Worm (Caenorhabditis elegans) whole organism, L3 larva: ENCODE results near the gene F58E6.11.

ENCODE experiments used
- ZK546.5 ChIP-seq: sonication (generic microtip); optimal IDR thresholded peaks from 2 replicates; lab custom pipeline; 2017; ENCODE audit warnings: missing biosample characterization, missing genetic modification characterization
- aly-2 ChIP-seq: fragments of 150-350 bp; optimal IDR thresholded peaks from 2 replicates; lab custom pipeline; 2014; ENCODE audit warnings: missing biosample characterization, missing genetic modification characterization
- ama-1 ChIP-seq: fragments of 150-350 bp; optimal IDR thresholded peaks from 2 replicates; lab custom pipeline; 2018
- ceh-16 ChIP-seq: sonication (generic microtip); optimal IDR thresholded peaks from 2 replicates; lab custom pipeline; 2017; ENCODE audit warnings: missing biosample characterization, missing genetic modification characterization
- ceh-28 ChIP-seq: fragments of 150-350 bp; optimal IDR thresholded peaks from 2 replicates; lab custom pipeline; 2014; ENCODE audit warnings: missing biosample characterization, missing genetic modification reagents, missing genetic modification characterization
- egl-27 ChIP-seq: sonication (generic microtip); optimal IDR thresholded peaks from 4 replicates; lab custom pipeline; 2017; ENCODE audit warnings: missing biosample characterization, missing genetic modification reagents, missing genetic modification characterization
- egl-5 ChIP-seq: fragments of 150-350 bp; optimal IDR thresholded peaks from 2 replicates; lab custom pipeline; 2017; ENCODE audit warnings: missing biosample characterization, missing genetic modification reagents, missing genetic modification characterization, inconsistent platforms
- elt-1 ChIP-seq: fragments of 150-350 bp; optimal IDR thresholded peaks from 2 replicates; lab custom pipeline; 2014; ENCODE audit warnings: missing biosample characterization, missing genetic modification characterization
- elt-2 ChIP-seq: sonication (generic microtip); optimal IDR thresholded peaks from 2 replicates; lab custom pipeline; 2016; ENCODE audit warnings: missing genetic modification reagents, mild to moderate bottlenecking, missing genetic modification characterization, missing compliant biosample characterization
- eor-1 ChIP-seq, 2 experiments: fragments of 150-350 bp; optimal IDR thresholded peaks; 2 replicates each; lab custom pipeline; 2014 to 2018; ENCODE audit warnings: missing biosample characterization in 2 of 2, missing genetic modification characterization in 2 of 2
- fkh-10 ChIP-seq: sonication (generic microtip); optimal IDR thresholded peaks from 2 replicates; lab custom pipeline; 2017; ENCODE audit warnings: missing biosample characterization, missing genetic modification reagents, missing genetic modification characterization
- fkh-2 ChIP-seq: fragments of 150-350 bp; optimal IDR thresholded peaks from 2 replicates; lab custom pipeline; 2014; ENCODE audit warnings: missing biosample characterization, missing genetic modification reagents, missing genetic modification characterization
- hmg-11 ChIP-seq: sonication (generic microtip); optimal IDR thresholded peaks from 2 replicates; lab custom pipeline; 2016; ENCODE audit warnings: missing genetic modification characterization, missing compliant biosample characterization
- lin-39 ChIP-seq: fragments of 150-350 bp; optimal IDR thresholded peaks from 2 replicates; lab custom pipeline; 2018; ENCODE audit warnings: missing biosample characterization, missing genetic modification reagents, missing genetic modification characterization
- lsy-12 ChIP-seq: sonication (generic microtip); optimal IDR thresholded peaks from 2 replicates; lab custom pipeline; 2016; ENCODE audit warnings: mild to moderate bottlenecking, missing genetic modification characterization, missing compliant biosample characterization
- mdl-1 ChIP-seq: fragments of 150-350 bp; optimal IDR thresholded peaks from 2 replicates; lab custom pipeline; 2014; ENCODE audit warnings: missing biosample characterization, missing genetic modification characterization
- nfya-1 ChIP-seq: sonication (generic microtip); optimal IDR thresholded peaks from 2 replicates; lab custom pipeline; 2017; ENCODE audit warnings: missing genetic modification characterization, mild to moderate bottlenecking, missing compliant biosample characterization, antibody characterized with exemption, moderate library complexity; ENCODE audit not compliant: insufficient read depth
- nhr-11 ChIP-seq: fragments of 150-350 bp; optimal IDR thresholded peaks from 2 replicates; lab custom pipeline; 2014; ENCODE audit warnings: missing biosample characterization, missing genetic modification characterization
- nhr-12 ChIP-seq: fragments of 150-350 bp; optimal IDR thresholded peaks from 2 replicates; lab custom pipeline; 2014; ENCODE audit warnings: missing biosample characterization, missing genetic modification characterization
- nhr-23 ChIP-seq: fragments of 150-350 bp; optimal IDR thresholded peaks from 2 replicates; lab custom pipeline; 2014; ENCODE audit warnings: missing biosample characterization, missing genetic modification reagents, missing genetic modification characterization
- nhr-237 ChIP-seq: fragments of 150-350 bp; optimal IDR thresholded peaks from 2 replicates; lab custom pipeline; 2014; ENCODE audit warnings: missing biosample characterization, missing genetic modification characterization
- nhr-25 ChIP-seq: sonication (generic microtip); optimal IDR thresholded peaks from 2 replicates; lab custom pipeline; 2017; ENCODE audit warnings: missing biosample characterization, missing genetic modification characterization
- pha-4 ChIP-seq: fragments of 150-350 bp; optimal IDR thresholded peaks from 2 replicates; lab custom pipeline; 2014; ENCODE audit warnings: missing biosample characterization, missing genetic modification reagents, missing genetic modification characterization
- pqm-1 ChIP-seq: fragments of 150-350 bp; optimal IDR thresholded peaks from 2 replicates; lab custom pipeline; 2017; ENCODE audit warnings: missing biosample characterization, missing genetic modification characterization, inconsistent platforms
- sea-2 ChIP-seq: fragments of 150-350 bp; sonication (generic microtip); optimal IDR thresholded peaks from 4 replicates; lab custom pipeline; 2014; ENCODE audit warnings: missing biosample characterization, missing genetic modification reagents, missing genetic modification characterization
- snpc-4 ChIP-seq: fragments of 150-350 bp; optimal IDR thresholded peaks from 2 replicates; lab custom pipeline; 2014; ENCODE audit warnings: missing biosample characterization, missing genetic modification characterization
- unc-39 ChIP-seq: sonication (generic microtip); optimal IDR thresholded peaks from 4 replicates; lab custom pipeline; 2017; ENCODE audit warnings: missing biosample characterization, missing genetic modification characterization
- unc-62 ChIP-seq: fragments of 150-350 bp; sonication (generic microtip); optimal IDR thresholded peaks from 4 replicates; lab custom pipeline; 2014; ENCODE audit warnings: missing biosample characterization, missing genetic modification reagents, missing genetic modification characterization
- zag-1 ChIP-seq: fragments of 150-350 bp; optimal IDR thresholded peaks from 2 replicates; lab custom pipeline; 2014; ENCODE audit warnings: missing biosample characterization, missing genetic modification characterization
- ztf-11 ChIP-seq: fragments of 150-350 bp; optimal IDR thresholded peaks from 2 replicates; lab custom pipeline; 2014; ENCODE audit warnings: missing biosample characterization, missing genetic modification characterization
- ztf-4 ChIP-seq: fragments of 150-350 bp; optimal IDR thresholded peaks from 2 replicates; lab custom pipeline; 2014; ENCODE audit warnings: missing biosample characterization, missing genetic modification characterization

Gene F58E6.11

DNA sequence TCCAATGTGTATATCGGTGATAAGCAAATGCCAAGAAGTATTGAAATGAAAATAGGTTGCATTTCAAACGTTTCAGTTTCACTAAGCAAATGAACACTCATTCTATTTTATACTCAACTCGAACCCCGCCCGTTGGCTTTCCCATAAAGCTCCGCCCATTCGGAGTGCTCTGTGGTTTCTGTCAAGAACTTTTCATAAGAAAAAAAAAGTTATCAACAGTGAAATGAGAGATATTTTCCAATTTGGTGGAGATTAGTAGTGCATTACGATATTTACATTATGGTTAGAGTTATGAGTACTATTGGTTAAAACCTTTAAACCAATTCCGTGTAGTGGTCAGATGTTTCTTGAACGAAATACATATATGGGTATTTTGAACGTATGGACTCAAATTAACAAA is 7.5 kb downstream of the F58E6.11 start, which contains the start of gene F58E6.4:
Gene F58E6.4, minus strand, starts transcription at position 101 of the 400 bp plus-strand sequence.
- no peak for TF ChIP-seq ceh-16 (tag; lab: Kevin White, UChicago)
- TF ChIP-seq ztf-11 = no peak
- no peak for TF ChIP-seq pqm-1 (tag; lab: Kevin White, UChicago)
- no peak for TF ChIP-seq elt-1
- no peak for TF ChIP-seq eor-1 (tag; optimal IDR thresholded peaks at IDR 0.05; lab: Kevin White, UChicago)
- no peak for TF ChIP-seq ama-1 (lab: Kevin White, UChicago)
- no peak for TF ChIP-seq snpc-4 (tag; lab: Kevin White, UChicago)
- no peak for TF ChIP-seq fkh-10
- TF ChIP-seq nfya-1 (tag; lab: Kevin White, UChicago) = no peak
- no peak for TF ChIP-seq pha-4
- no peak for TF ChIP-seq nhr-237 (tag; lab: Kevin White, UChicago)
- TF ChIP-seq, all 47 proteins: peak for 0

DNA sequence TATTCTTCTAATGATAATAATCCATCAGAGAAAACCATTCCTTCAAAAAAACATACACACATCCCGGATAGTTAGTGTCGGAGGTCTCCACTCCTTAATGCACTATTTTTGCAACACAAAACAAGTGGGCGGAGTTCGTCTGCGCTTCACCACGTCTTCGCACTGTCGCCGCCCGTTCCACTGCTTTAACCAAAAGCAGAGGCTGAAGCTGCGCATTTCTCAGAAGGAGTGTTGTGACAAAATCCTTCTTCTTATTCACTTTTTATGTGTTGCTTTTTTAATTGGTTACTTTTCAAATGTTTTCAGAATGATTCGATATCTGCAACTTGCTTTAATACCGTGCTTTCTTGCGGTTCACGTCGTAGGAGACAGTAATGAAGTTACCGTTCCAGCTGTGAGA is 12.8 kb downstream of the F58E6.11 start, which contains the start of gene F58E6.13:
Gene F58E6.13, plus strand, starts transcription at position 301 of the 400 bp plus-strand sequence.
- no peak for TF ChIP-seq ZK546.5 (tag; lab: Kevin White, UChicago)
- no peak for TF ChIP-seq ceh-28 (tag; lab: Kevin White, UChicago)

DNA sequence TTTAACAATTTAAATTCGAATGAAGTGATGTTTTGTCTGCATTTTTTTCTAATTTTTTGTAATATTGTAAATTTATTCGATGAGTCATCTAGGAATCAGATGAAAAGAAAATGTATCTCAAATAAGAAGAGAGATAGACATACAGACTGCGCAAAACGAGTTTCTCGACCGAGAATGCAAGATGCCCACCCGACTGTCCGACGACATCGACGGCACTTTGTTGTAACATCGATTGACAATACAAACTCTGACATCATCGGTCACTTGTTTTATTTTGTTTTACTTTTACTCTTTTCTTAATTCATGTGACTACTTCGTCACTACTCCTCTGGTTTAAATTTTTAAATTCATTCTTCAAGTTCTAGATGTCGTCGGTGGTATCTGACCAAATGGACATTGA is 16.9 kb downstream of the F58E6.11 start, which contains the start of gene sta-2:
Gene sta-2, plus strand, starts transcription at position 349 of the 400 bp plus-strand sequence.
- TF ChIP-seq nhr-23 (tag; lab: Kevin White, UChicago) = peak; percentile 65
- TF ChIP-seq egl-5 (tag; lab: Kevin White, UChicago) = no peak
- peak; percentile 8 for TF ChIP-seq egl-27 (tag; lab: Kevin White, UChicago)
- TF ChIP-seq ceh-28 (tag; lab: Kevin White, UChicago) = peak; percentile 57
- TF ChIP-seq zag-1 (tag; lab: Kevin White, UChicago) = no peak
- TF ChIP-seq lsy-12 (tag; lab: Kevin White, UChicago) = no peak
- TF ChIP-seq nhr-25 (tag; lab: Kevin White, UChicago) = peak; percentile 85
- no peak for TF ChIP-seq ama-1 (lab: Kevin White, UChicago)

DNA sequence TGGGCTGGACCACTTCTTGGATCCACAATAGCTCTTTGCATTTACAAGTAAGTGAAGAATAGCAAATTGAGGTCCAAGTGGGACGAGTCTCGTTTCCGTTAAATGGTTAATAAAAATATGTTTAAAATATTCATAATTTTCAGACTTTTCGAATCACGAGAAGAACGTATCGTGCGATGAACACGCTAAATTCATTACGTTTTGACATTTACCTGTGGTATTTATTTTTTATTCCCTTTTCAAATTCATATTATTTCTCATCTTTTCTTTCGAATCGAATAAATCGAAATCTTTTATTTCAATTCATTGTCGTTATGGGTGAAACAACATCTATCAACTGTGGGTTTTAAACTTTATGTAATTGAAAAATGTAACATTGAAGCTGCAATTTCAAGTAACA is 18.4 kb downstream of the F58E6.11 start, which contains the start of gene marc-1:
Gene marc-1, plus strand, starts transcription at position 301 of the 400 bp plus-strand sequence.
- no peak for TF ChIP-seq unc-39 (tag; lab: Kevin White, UChicago)
- TF ChIP-seq hmg-11 (tag; lab: Kevin White, UChicago) = no peak
- TF ChIP-seq ZK546.5 (tag; lab: Kevin White, UChicago) = no peak
- TF ChIP-seq snpc-4 (tag; lab: Kevin White, UChicago) = no peak
- no peak for TF ChIP-seq lsy-12 (tag; lab: Kevin White, UChicago)
- TF ChIP-seq nhr-12 (tag; lab: Kevin White, UChicago) = no peak
- TF ChIP-seq ztf-4 (tag; lab: Kevin White, UChicago) = no peak
- no peak for TF ChIP-seq mdl-1 (tag; lab: Kevin White, UChicago)
- no peak for TF ChIP-seq ceh-28 (tag; lab: Kevin White, UChicago)
- TF ChIP-seq fkh-2 (tag; lab: Kevin White, UChicago) = no peak
- TF ChIP-seq egl-27 (tag; lab: Kevin White, UChicago) = no peak
- TF ChIP-seq lin-39 (tag; lab: Kevin White, UChicago) = no peak
- no peak for TF ChIP-seq sea-2 (GFP tag; lab: Kevin White, UChicago)
- no peak for TF ChIP-seq fkh-10

DNA sequence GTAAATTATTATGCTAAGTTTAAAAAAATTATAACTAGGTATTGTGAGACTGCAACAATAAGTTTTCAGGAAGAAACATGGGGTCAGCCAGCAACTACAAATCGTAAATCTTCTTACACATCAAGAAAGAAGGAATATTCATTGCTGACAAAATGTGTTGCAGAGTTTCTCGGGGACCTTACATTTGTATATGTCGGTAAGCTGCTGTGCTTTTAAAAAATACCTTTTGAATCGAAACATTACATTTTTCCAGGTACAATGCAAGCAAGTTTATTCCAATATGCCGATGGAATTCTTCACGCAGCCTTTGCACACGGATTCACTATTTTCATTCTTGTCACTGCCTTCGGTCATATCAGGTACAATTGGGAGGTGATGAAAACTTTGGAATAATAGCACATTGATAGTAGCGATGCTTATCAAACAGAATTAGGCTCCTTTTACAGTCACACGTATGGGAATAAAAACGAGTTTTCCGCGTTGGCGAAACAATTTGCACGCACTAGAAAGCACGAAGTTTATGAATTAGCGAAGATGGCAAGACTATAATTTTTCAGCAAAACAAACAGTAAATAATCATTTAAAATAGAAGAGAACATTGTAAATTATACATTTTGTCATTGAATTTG is 19.6 kb downstream of the F58E6.11 start:
- peak; percentile 47 for TF ChIP-seq pqm-1 (tag; lab: Kevin White, UChicago)
- peak; percentile 70 for TF ChIP-seq elt-2 (tag; lab: Kevin White, UChicago)
- no peak for TF ChIP-seq unc-62 (GFP tag; lab: Kevin White, UChicago)
- no peak for TF ChIP-seq nhr-11

DNA sequence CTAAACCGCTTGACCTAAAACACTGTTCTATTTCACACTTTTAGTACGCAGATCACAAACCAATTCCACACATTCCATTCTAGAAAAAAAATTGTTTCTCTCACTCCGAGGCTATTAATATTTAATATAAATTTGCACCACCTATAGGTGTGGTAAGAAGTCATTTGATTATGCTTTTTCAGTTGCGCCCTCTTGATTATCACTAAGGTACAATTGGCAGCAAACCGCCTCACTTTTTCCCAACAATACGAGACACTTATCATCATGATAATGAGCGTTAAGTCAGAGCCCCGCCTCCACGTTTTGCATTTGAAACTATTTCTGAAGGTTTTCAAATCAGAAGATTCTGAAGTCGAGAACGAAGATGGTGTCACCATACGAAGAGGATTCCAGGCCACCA is 20.5 kb downstream of the F58E6.11 start, which contains the start of gene aqp-4:
Gene aqp-4, plus strand, starts transcription at position 270 of the 400 bp plus-strand sequence.
- peak; percentile 66 for TF ChIP-seq elt-2 (tag; lab: Kevin White, UChicago)
- TF ChIP-seq unc-62 (GFP tag; lab: Kevin White, UChicago) = no peak
- TF ChIP-seq aly-2 = no peak
